Worm (Caenorhabditis elegans) whole organism, L2 larva: ENCODE results near the gene tag-164.

ENCODE experiments used
- blmp-1 ChIP-seq: sonication (generic microtip); optimal IDR thresholded peaks from 2 replicates; lab custom pipeline; 2017; ENCODE audit warnings: missing genetic modification characterization, mild to moderate bottlenecking, missing compliant biosample characterization, antibody characterized with exemption, moderate library complexity; ENCODE audit not compliant: insufficient read depth
- ceh-16 ChIP-seq: fragments of 150-350 bp; optimal IDR thresholded peaks from 2 replicates; lab custom pipeline; 2014; ENCODE audit warnings: missing biosample characterization, missing genetic modification characterization
- nhr-10 ChIP-seq: sonication (generic microtip); optimal IDR thresholded peaks from 2 replicates; lab custom pipeline; 2017; ENCODE audit warnings: missing biosample characterization, missing genetic modification characterization
- sma-3 ChIP-seq: sonication (generic microtip); optimal IDR thresholded peaks from 2 replicates; lab custom pipeline; 2016; ENCODE audit warnings: missing genetic modification reagents, missing genetic modification characterization, missing compliant biosample characterization
- zag-1 ChIP-seq: fragments of 150-350 bp; optimal IDR thresholded peaks from 2 replicates; lab custom pipeline; 2014; ENCODE audit warnings: missing biosample characterization, missing genetic modification characterization

ce11 chrIII:13423414-13423813, 35.9 kb upstream of the tag-164 start, which contains the start of gene exo-1:
- TF ChIP-seq nhr-10 (tag; lab: Kevin White, UChicago), result no peak
- TF ChIP-seq zag-1 (tag; lab: Kevin White, UChicago), result peak; percentile 1
- no peak for TF ChIP-seq ceh-16
- peak; percentile 70 for TF ChIP-seq sma-3 (GFP tag; lab: Kevin White, UChicago)
- TF ChIP-seq blmp-1, result peak; percentile 21
